Worm (Caenorhabditis elegans) whole organism, L4/young adult: Measurements from ENCODE around the gene snf-12.

Experiments
- W03F9.2 ChIP-seq: fragments of 150-350 bp; optimal IDR thresholded peaks from 2 replicates; lab custom pipeline; 2014; ENCODE audit warnings: missing biosample characterization, missing genetic modification characterization
- dao-5 ChIP-seq: sonication (generic microtip); optimal IDR thresholded peaks from 2 replicates; lab custom pipeline; 2016; ENCODE audit warnings: missing genotype, missing genetic modification characterization, moderate library complexity, missing compliant biosample characterization
- him-1 ChIP-seq: sonication (generic microtip); optimal IDR thresholded peaks from 2 replicates; lab custom pipeline; 2016; ENCODE audit warnings: missing genotype, missing genetic modification reagents, missing genetic modification characterization, missing compliant biosample characterization

The snf-12 gene

DNA sequence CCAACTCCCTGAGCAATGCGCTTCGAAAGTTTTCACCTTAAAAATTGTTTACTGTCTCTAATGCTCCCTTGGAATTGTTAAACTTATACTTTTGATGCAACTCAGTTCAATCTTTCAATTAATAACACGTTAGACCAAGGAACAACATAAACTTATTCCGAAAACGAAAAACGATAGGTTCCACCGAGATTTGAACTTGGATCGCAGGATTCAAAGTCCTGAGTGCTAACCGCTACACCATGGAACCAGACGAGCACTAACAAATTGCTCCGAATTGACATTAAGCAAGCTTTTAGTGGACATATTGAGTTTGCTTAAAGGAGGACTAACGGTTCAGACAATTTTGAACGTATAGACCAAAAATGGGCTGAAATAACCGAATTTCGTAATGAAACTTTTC is 45.2 kb downstream of the snf-12 start:
- TF ChIP-seq dao-5 (tag; lab: Kevin White, UChicago): no peak
- TF ChIP-seq W03F9.2 (tag; lab: Kevin White, UChicago): no peak
- no peak for TF ChIP-seq him-1 (tag; lab: Kevin White, UChicago)

DNA sequence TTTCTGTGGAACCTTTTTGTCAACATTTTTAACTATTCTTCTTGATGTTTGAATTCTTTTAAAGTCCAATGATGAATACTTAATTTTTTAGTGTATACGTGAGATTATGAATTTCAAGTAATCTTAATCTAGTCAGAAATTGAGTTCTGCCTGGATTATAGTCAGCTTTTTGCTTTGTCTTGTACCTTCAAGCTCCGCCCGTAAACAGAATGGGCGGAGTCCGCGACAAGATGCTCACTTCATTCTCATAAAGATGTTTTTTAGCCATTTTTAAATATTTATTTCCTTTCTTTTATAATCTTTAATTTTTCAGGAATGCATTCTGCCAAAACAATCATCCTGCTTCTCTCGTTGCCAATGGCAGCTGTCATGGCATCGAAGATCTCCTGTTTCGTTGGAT is 47.6 kb downstream of the snf-12 start, which contains the start of gene F47E1.1:
Gene F47E1.1 (plus strand): TSS at position 301 of the 400 bp plus-strand sequence.
- no peak for TF ChIP-seq dao-5 (tag; lab: Kevin White, UChicago)

DNA sequence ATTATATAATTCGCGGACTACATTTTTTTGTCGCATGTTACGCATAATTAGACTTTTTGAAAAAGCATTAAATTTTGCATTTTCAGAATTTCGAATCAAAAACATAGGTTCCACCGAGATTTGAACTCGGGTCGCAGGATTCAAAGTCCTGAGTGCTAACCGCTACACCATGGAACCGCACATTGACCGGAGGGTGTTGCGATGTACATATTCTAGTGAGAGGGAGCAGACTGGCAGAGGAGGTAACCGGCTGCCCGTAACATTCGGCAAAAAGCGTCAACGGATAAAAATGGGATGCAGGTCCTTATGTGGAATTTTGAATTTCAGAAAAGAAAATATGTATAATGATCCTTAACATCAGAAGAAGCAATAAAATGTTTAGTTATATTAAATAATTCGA is 48.9 kb downstream of the snf-12 start:
- TF ChIP-seq W03F9.2 (tag; lab: Kevin White, UChicago) (peak; percentile 14), him-1 (tag; lab: Kevin White, UChicago) (peak; percentile 19), dao-5 (tag; lab: Kevin White, UChicago) (peak; percentile 40)

DNA sequence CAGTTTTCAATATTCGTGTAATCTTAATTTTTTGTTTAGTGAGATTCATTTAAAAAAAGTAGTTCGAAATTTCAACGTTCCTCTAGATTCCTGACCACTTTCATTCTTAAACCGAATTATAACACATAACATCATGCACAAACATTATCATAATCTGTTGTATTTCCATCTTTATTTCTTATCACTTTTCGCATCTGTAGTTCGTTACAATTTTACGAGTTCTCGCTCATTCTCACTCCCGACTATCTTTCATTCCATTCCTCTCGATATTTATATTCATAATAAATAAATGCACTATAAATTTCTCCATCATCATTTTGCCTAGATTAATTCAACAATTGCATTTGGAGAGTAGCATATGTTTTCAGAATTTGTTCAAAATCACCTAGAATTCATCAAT is 51.9 kb downstream of the snf-12 start:
- TF ChIP-seq him-1 (tag; lab: Kevin White, UChicago): no peak
- TF ChIP-seq dao-5 (tag; lab: Kevin White, UChicago): no peak
- TF ChIP-seq W03F9.2 (tag; lab: Kevin White, UChicago): no peak

DNA sequence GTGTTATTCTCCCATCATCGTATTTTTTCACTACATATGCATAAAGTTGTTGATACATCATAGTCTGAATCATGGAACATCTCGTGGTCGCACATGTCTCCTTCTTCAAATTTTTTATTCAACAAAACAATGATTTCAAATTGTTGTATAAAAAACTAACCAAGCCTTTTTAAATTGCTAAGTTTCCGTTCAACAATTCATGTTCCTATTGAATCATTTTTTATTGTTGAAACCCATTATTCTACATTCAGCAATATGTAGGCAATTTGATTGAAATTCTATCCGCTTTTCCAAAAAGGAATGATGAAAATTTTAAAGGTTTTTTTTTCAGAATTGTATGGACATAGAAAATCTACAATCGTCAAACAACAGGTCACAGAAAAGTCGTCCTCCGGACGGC is 53.4 kb downstream of the snf-12 start, which contains the start of gene ajm-1:
Gene ajm-1 (plus strand): TSS at position 301 of the 400 bp plus-strand sequence.
- TF ChIP-seq dao-5 (tag; lab: Kevin White, UChicago) (no peak), him-1 (tag; lab: Kevin White, UChicago) (no peak), W03F9.2 (tag; lab: Kevin White, UChicago) (no peak)
